Worm (Caenorhabditis elegans) whole organism, L4/young adult: Measurements from ENCODE around the gene F38A1.6.

Experiments used
- W03F9.2 ChIP-seq: fragments of 150-350 bp; optimal IDR thresholded peaks from 2 replicates; lab custom pipeline; 2014; ENCODE audit warnings: missing biosample characterization, missing genetic modification characterization
- dao-5 ChIP-seq: sonication (generic microtip); optimal IDR thresholded peaks from 2 replicates; lab custom pipeline; 2016; ENCODE audit warnings: missing genotype, missing genetic modification characterization, moderate library complexity, missing compliant biosample characterization
- him-1 ChIP-seq: sonication (generic microtip); optimal IDR thresholded peaks from 2 replicates; lab custom pipeline; 2016; ENCODE audit warnings: missing genotype, missing genetic modification reagents, missing genetic modification characterization, missing compliant biosample characterization

F38A1.6 gene

DNA sequence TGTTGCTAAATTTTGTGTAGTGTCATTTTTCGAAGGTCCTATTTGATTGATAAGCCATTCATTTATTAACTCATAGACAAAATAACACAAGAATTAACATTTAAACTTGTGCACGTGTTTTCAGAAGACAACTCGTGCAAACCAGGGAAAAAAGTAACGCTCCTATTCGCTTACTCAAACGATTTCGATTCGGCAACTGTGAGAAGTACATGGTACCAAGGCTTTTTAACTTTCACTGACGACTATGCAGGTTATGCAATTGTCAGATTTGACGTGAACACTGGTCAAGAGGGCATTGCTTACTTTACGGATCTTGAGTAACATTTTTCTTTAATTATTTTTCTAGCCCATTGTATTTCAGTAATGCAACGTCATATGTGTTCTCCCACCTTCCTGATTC is 10.3 kb downstream of the F38A1.6 start:
- TF ChIP-seq W03F9.2 (tag; lab: Kevin White, UChicago) (no peak), dao-5 (tag; lab: Kevin White, UChicago) (no peak), him-1 (tag; lab: Kevin White, UChicago) (no peak)

ce11 chrIV:1264928-1265327 is 13.3 kb downstream of the F38A1.6 start, which contains the start of gene F38A1.13:
Gene F38A1.13 (plus strand): TSS chrIV:1265228.
- no peak for TF ChIP-seq dao-5 (tag; lab: Kevin White, UChicago)
- no peak for TF ChIP-seq him-1 (tag; lab: Kevin White, UChicago)
- TF ChIP-seq W03F9.2 (tag; lab: Kevin White, UChicago), result no peak

ce11 chrIV:1266138-1266537 is 14.5 kb downstream of the F38A1.6 start:
- TF ChIP-seq W03F9.2 (tag; lab: Kevin White, UChicago), result no peak
- no peak for TF ChIP-seq him-1 (tag; lab: Kevin White, UChicago)

ce11 chrIV:1266724-1267123 is 15.1 kb downstream of the F38A1.6 start, which contains the start of gene clec-170:
Gene clec-170 (plus strand): TSS chrIV:1266866.
- no peak for TF ChIP-seq W03F9.2 (tag; lab: Kevin White, UChicago)
- no peak for TF ChIP-seq him-1 (tag; lab: Kevin White, UChicago)
- no peak for TF ChIP-seq dao-5 (tag; lab: Kevin White, UChicago)

DNA sequence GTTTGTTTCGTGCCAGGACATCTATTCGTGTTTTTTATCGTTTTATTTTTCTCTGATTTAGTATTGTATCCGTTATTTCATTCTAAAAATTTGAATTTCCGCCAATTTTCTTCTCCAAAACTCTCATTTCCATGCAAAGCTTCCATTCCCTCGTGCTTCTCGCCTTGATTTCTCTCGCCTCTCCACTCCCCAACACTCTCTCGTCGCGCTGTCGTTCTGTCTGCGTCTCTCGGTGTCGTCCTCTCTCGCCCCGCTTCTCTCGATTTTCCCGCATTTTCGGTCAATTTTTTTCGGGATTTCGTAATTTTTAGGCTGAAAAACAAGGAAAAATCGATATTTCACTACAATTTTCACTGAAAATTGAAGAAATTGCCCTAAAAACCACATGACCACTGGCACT is 22.9 kb downstream of the F38A1.6 start, which contains the start of gene C09E9.1:
TSS of gene C09E9.1 (plus strand) at position 286 of the 400 bp plus-strand sequence.
- TF ChIP-seq W03F9.2 (tag; lab: Kevin White, UChicago) (peak; percentile 32), dao-5 (tag; lab: Kevin White, UChicago) (no peak), him-1 (tag; lab: Kevin White, UChicago) (no peak)

ce11 chrIV:1275910-1276309 is 24.2 kb downstream of the F38A1.6 start:
- TF ChIP-seq dao-5 (tag; lab: Kevin White, UChicago), result no peak
- TF ChIP-seq him-1 (tag; lab: Kevin White, UChicago), result no peak
- TF ChIP-seq W03F9.2 (tag; lab: Kevin White, UChicago), result no peak

DNA sequence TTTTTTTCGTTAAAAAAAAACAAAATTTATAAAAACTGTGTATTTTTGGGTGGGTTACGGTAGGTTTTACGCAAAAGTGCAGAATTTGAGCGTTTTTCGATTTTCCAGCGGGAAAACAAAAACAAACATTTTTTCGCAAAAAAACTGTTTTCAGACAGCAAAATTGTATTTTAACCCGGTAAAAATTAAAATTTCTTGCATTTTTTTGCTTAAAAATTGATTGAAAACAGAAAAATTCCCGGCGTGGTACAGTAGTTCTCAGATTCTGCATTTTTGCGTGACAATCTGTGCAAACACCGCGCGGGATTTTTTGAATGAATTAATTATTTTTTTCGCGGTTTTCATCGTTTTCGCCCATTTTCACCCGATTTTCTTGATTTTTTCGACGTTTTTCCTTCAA is 25.4 kb downstream of the F38A1.6 start:
- TF ChIP-seq W03F9.2 (tag; lab: Kevin White, UChicago) (no peak), him-1 (tag; lab: Kevin White, UChicago) (no peak), dao-5 (tag; lab: Kevin White, UChicago) (no peak)

- TF ChIP-seq him-1 (tag; lab: Kevin White, UChicago) (no peak), dao-5 (tag; lab: Kevin White, UChicago) (no peak), W03F9.2 (tag; lab: Kevin White, UChicago) (no peak)
Measured at ce11 chrIV:1278945-1279344, 27.3 kb downstream of the F38A1.6 start.

DNA sequence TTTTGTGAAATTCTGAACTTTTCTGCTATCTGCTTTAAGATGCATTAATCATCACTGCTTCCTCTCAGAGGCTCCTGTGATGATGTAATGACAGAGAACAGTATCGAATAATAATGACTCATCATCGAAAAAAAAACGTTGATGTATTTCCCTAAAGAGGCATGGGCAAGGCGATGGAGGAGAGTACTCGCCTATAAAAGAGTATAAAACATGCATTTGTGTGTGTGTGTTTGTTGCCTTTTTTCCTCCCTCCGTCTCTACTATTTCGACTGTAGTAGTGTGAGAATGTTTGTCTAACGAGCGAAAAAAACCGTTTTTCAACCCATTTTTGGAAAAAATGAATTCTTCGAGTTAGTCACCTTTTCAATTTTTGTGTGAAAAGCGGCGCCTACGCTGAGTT is 33.2 kb downstream of the F38A1.6 start:
- no peak for TF ChIP-seq W03F9.2 (tag; lab: Kevin White, UChicago)
- TF ChIP-seq dao-5 (tag; lab: Kevin White, UChicago), result no peak
- no peak for TF ChIP-seq him-1 (tag; lab: Kevin White, UChicago)

ce11 chrIV:1286549-1286948 is 34.9 kb downstream of the F38A1.6 start:
- no peak for TF ChIP-seq him-1 (tag; lab: Kevin White, UChicago)
- TF ChIP-seq dao-5 (tag; lab: Kevin White, UChicago), result no peak
- TF ChIP-seq W03F9.2 (tag; lab: Kevin White, UChicago), result no peak

DNA sequence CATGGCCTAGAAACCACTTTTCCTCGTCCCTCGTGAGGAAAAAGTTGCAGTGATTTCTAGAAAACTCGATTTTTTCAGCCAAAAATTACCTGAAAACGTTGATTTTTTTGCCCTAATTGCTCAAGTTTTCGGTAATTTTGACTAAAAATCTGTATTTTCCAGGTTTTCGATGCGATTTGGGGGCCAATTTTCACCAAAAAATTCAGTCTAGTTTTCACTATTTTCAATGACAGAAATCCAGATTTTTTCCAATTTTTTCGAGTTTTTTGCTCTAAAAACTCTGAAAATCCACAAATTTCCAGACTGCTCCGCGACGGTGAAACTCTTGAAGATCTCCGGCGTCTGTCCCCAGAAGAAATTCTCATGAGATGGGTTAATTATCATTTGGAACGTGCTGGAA is 37.7 kb downstream of the F38A1.6 start, which contains the start of gene plst-1:
TSS of gene plst-1 (plus strand) at position 301 of the 400 bp plus-strand sequence.
- TF ChIP-seq him-1 (tag; lab: Kevin White, UChicago) (no peak), W03F9.2 (tag; lab: Kevin White, UChicago) (no peak)

DNA sequence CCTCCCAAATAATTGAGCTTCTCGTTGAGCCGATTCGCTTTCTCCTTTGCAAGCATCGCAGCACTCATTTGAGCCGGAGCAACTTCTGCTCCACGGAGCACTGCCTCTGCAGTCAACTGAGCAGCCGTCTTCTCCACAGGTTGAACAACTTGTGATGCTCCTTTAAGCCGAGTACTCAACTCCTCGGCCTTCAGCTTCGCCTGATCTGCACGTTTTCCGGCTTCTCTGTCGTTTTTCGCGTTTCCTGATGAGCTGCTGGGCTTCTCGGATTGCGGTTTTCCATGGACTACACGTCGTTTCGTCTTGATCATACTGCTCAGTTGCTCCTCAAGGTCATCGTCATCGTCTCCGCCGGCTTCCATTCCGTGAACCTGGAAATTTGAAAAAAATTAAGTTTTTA is 47.3 kb downstream of the F38A1.6 start:
- no peak for TF ChIP-seq dao-5 (tag; lab: Kevin White, UChicago)
